Worm (Caenorhabditis elegans) whole organism, L3 larva: ENCODE measurements around the gene K08H2.10.

Experiments
- jun-1 ChIP-seq: fragments of 150-350 bp; optimal IDR thresholded peaks from 2 replicates; lab custom pipeline; 2014; ENCODE audit warnings: missing biosample characterization, missing genetic modification reagents, missing genetic modification characterization
- nhr-23 ChIP-seq: fragments of 150-350 bp; optimal IDR thresholded peaks from 2 replicates; lab custom pipeline; 2014; ENCODE audit warnings: missing biosample characterization, missing genetic modification reagents, missing genetic modification characterization
- nhr-76 ChIP-seq: fragments of 150-350 bp; sonication (generic microtip); optimal IDR thresholded peaks from 5 replicates; lab custom pipeline; 2014; ENCODE audit warnings: missing biosample characterization, missing genetic modification characterization
- pqm-1 ChIP-seq: fragments of 150-350 bp; optimal IDR thresholded peaks from 2 replicates; lab custom pipeline; 2017; ENCODE audit warnings: missing biosample characterization, missing genetic modification characterization, inconsistent platforms
- skn-1 ChIP-seq: fragments of 150-350 bp; optimal IDR thresholded peaks from 2 replicates; lab custom pipeline; 2014; ENCODE audit warnings: missing biosample characterization, missing genetic modification characterization
- tbx-2 ChIP-seq: sonication (generic microtip); optimal IDR thresholded peaks from 2 replicates; lab custom pipeline; 2016; ENCODE audit warnings: mild to moderate bottlenecking, missing genetic modification characterization, missing compliant biosample characterization
- unc-39 ChIP-seq: sonication (generic microtip); optimal IDR thresholded peaks from 4 replicates; lab custom pipeline; 2017; ENCODE audit warnings: missing biosample characterization, missing genetic modification characterization

DNA sequence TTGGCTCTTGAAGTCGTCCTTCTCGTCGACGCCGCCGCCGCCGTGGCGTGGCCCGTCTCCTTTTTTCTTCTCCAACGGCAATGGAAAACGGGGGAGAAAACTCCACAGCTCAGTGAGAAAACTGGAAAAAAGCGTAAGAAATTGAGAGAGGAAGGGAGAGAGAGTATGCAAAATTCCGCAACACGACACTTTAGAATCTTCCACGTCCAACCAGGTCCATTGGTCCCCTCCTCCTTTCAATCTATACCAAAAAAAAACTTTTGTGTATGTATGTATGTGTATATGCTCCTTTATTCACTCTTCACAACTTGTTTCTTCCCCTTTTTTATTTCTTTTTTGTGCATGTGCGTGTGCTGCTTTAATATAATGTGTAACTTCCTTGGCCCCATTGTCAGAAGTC is 48.6 kb upstream of the K08H2.10 start:
- TF ChIP-seq unc-39 (no peak), pqm-1 (tag; lab: Kevin White, UChicago) (no peak), tbx-2 (tag; lab: Kevin White, UChicago) (no peak), nhr-76 (tag; lab: Kevin White, UChicago) (no peak), nhr-23 (tag; lab: Kevin White, UChicago) (no peak), jun-1 (tag; lab: Kevin White, UChicago) (no peak), skn-1 (tag; lab: Kevin White, UChicago) (no peak)
